Fruit fly (Drosophila melanogaster) whole organism, prepupa: Measurements from ENCODE around the gene CG34298.

Source experiments
- CG10631 ChIP-seq: fragments of 200-800 bp; sonication (Bioruptor generic); optimal IDR thresholded peaks from 2 replicates; lab custom pipeline; 2016; ENCODE audit warnings: missing biosample characterization, missing genetic modification characterization
- CG11294 ChIP-seq: fragments of 200-800 bp; sonication (Bioruptor generic); IDR thresholded peaks from 2 replicates; pipeline ENCODE4 v1.3.6; 2022; ENCODE audit warnings: missing biosample characterization, missing genetic modification characterization
- CG11902 ChIP-seq: fragments of 200-800 bp; sonication (Bioruptor generic); optimal IDR thresholded peaks from 3 replicates; lab custom pipeline; 2016; ENCODE audit warnings: missing biosample characterization, missing genetic modification characterization
- CG16779 ChIP-seq: fragments of 200-800 bp; sonication (Bioruptor generic); optimal IDR thresholded peaks from 3 replicates; lab custom pipeline; 2017; ENCODE audit warnings: missing biosample characterization, mild to moderate bottlenecking, missing genetic modification characterization
- CG3032 ChIP-seq: fragments of 200-800 bp; optimal IDR thresholded peaks from 2 replicates; lab custom pipeline; 2019; ENCODE audit warnings: missing biosample characterization, mild to moderate bottlenecking, missing genetic modification characterization, moderate library complexity
- CG31627 ChIP-seq: fragments of 200-800 bp; sonication (Bioruptor generic); optimal IDR thresholded peaks from 3 replicates; lab custom pipeline; 2016; ENCODE audit warnings: missing biosample characterization, missing genetic modification characterization
- CG34406 ChIP-seq: fragments of 200-800 bp; sonication (Bioruptor generic); optimal IDR thresholded peaks from 3 replicates; lab custom pipeline; 2016; ENCODE audit warnings: missing biosample characterization, missing genetic modification characterization
- CG3919 ChIP-seq: fragments of 200-800 bp; sonication (Bioruptor generic); optimal IDR thresholded peaks from 3 replicates; lab custom pipeline; 2016; ENCODE audit warnings: missing biosample characterization, missing genetic modification characterization
- CG4318 ChIP-seq: fragments of 200-800 bp; sonication (Bioruptor generic); optimal IDR thresholded peaks from 3 replicates; lab custom pipeline; 2017; ENCODE audit warnings: missing biosample characterization, mild to moderate bottlenecking, missing genetic modification characterization
- CG6163 ChIP-seq: fragments of 200-800 bp; sonication (Bioruptor generic); IDR thresholded peaks from 3 replicates; pipeline ENCODE4 v1.3.6; 2022; ENCODE audit warnings: missing biosample characterization, missing genetic modification characterization
- CG6276 ChIP-seq: fragments of 200-800 bp; sonication (Bioruptor generic); optimal IDR thresholded peaks from 2 replicates; lab custom pipeline; 2017; ENCODE audit warnings: missing biosample characterization, mild to moderate bottlenecking, missing genetic modification characterization
- CG6792 ChIP-seq: fragments of 200-800 bp; sonication (Bioruptor generic); optimal IDR thresholded peaks from 3 replicates; lab custom pipeline; 2016; ENCODE audit warnings: missing biosample characterization, missing genetic modification characterization
- CG6854 ChIP-seq: fragments of 200-800 bp; sonication (Bioruptor generic); optimal IDR thresholded peaks from 2 replicates; lab custom pipeline; 2017; ENCODE audit warnings: missing biosample characterization, mild to moderate bottlenecking, missing genetic modification characterization
- CG7368 ChIP-seq: fragments of 200-800 bp; sonication (Bioruptor generic); optimal IDR thresholded peaks from 3 replicates; lab custom pipeline; 2016; ENCODE audit warnings: missing biosample characterization, missing genetic modification characterization
- CG8319 ChIP-seq: fragments of 200-800 bp; sonication (Bioruptor generic); optimal IDR thresholded peaks from 3 replicates; lab custom pipeline; 2016; ENCODE audit warnings: missing biosample characterization, missing genetic modification characterization
- CG9139 ChIP-seq: fragments of 200-800 bp; sonication (Bioruptor generic); optimal IDR thresholded peaks from 3 replicates; lab custom pipeline; 2017; ENCODE audit warnings: missing biosample characterization, mild to moderate bottlenecking, missing genetic modification characterization
- Eip78C ChIP-seq: fragments of 200-800 bp; sonication (Bioruptor generic); peaks from one replicate; lab custom pipeline; 2016; ENCODE audit warnings: missing biosample characterization, missing genetic modification characterization
- Eip93F ChIP-seq: fragments of 200-800 bp; sonication (Bioruptor generic); optimal IDR thresholded peaks from 2 replicates; lab custom pipeline; 2016; ENCODE audit warnings: missing biosample characterization, mild to moderate bottlenecking, missing genetic modification characterization
- Ets21C ChIP-seq: fragments of 200-800 bp; sonication (Bioruptor generic); optimal IDR thresholded peaks from 3 replicates; lab custom pipeline; 2016; ENCODE audit warnings: missing biosample characterization, missing genetic modification characterization
- Ets96B ChIP-seq: fragments of 200-800 bp; optimal IDR thresholded peaks from 2 replicates; lab custom pipeline; 2019; ENCODE audit warnings: missing biosample characterization, mild to moderate bottlenecking, missing genetic modification characterization, moderate library complexity
- Gug ChIP-seq: fragments of 200-800 bp; sonication (Bioruptor generic); IDR thresholded peaks from 2 replicates; pipeline ENCODE4 v1.3.6; 2022; ENCODE audit warnings: missing biosample characterization, missing genetic modification characterization
- Hr38 ChIP-seq: sonication (Bioruptor generic); optimal IDR thresholded peaks from 2 replicates; lab custom pipeline; 2016; ENCODE audit warnings: missing biosample characterization, missing genetic modification characterization
- Hr39 ChIP-seq: fragments of 200-800 bp; sonication (Bioruptor generic); optimal IDR thresholded peaks from 2 replicates; lab custom pipeline; 2016; ENCODE audit warnings: missing biosample characterization, missing genetic modification characterization
- Hr4 ChIP-seq: fragments of 200-800 bp; sonication (Bioruptor generic); optimal IDR thresholded peaks from 3 replicates; lab custom pipeline; 2016; ENCODE audit warnings: missing biosample characterization, missing genetic modification characterization
- Met ChIP-seq: fragments of 200-800 bp; sonication (Bioruptor generic); optimal IDR thresholded peaks from 3 replicates; lab custom pipeline; 2016; ENCODE audit warnings: missing biosample characterization, missing genetic modification characterization
- Smox ChIP-seq: fragments of 200-800 bp; sonication (Bioruptor generic); optimal IDR thresholded peaks from 3 replicates; lab custom pipeline; 2016; ENCODE audit warnings: missing biosample characterization, missing genetic modification characterization
- Sox102F ChIP-seq: fragments of 200-800 bp; sonication (Bioruptor generic); optimal IDR thresholded peaks from 2 replicates; lab custom pipeline; 2016; ENCODE audit warnings: missing biosample characterization, mild to moderate bottlenecking, missing genetic modification characterization
- Sox14 ChIP-seq: fragments of 200-800 bp; sonication (Bioruptor generic); optimal IDR thresholded peaks from 3 replicates; lab custom pipeline; 2016; ENCODE audit warnings: missing biosample characterization, missing genetic modification characterization
- Sox15 ChIP-seq: fragments of 200-800 bp; sonication (Bioruptor generic); optimal IDR thresholded peaks from 3 replicates; lab custom pipeline; 2016; ENCODE audit warnings: missing biosample characterization, missing genetic modification characterization
- acj6 ChIP-seq: fragments of 200-800 bp; sonication (Bioruptor generic); optimal IDR thresholded peaks from 3 replicates; lab custom pipeline; 2016; ENCODE audit warnings: missing biosample characterization, missing genetic modification characterization
- cyc ChIP-seq: fragments of 200-800 bp; sonication (Bioruptor generic); optimal IDR thresholded peaks from 3 replicates; lab custom pipeline; 2016; ENCODE audit warnings: missing biosample characterization, missing genetic modification characterization
- dac ChIP-seq: fragments of 200-800 bp; sonication (Bioruptor generic); optimal IDR thresholded peaks from 2 replicates; lab custom pipeline; 2017; ENCODE audit warnings: missing biosample characterization, mild to moderate bottlenecking, missing genetic modification characterization
- dsx ChIP-seq: fragments of 200-800 bp; optimal IDR thresholded peaks from 3 replicates; lab custom pipeline; 2019; ENCODE audit warnings: missing biosample characterization, mild to moderate bottlenecking, missing genetic modification characterization, moderate library complexity; ENCODE audit not compliant: poor library complexity, severe bottlenecking
- esn ChIP-seq: fragments of 200-800 bp; sonication (Bioruptor generic); optimal IDR thresholded peaks from 2 replicates; lab custom pipeline; 2016; ENCODE audit warnings: missing biosample characterization, mild to moderate bottlenecking, missing genetic modification characterization, moderate library complexity
- fd59A ChIP-seq: fragments of 200-800 bp; sonication (Bioruptor generic); optimal IDR thresholded peaks from 2 replicates; lab custom pipeline; 2017; ENCODE audit warnings: missing biosample characterization, mild to moderate bottlenecking, missing genetic modification characterization, missing genetic modification reagents
- fd85E ChIP-seq: fragments of 200-800 bp; sonication (Bioruptor generic); optimal IDR thresholded peaks from 3 replicates; lab custom pipeline; 2016; ENCODE audit warnings: missing biosample characterization, missing genetic modification characterization
- net ChIP-seq: fragments of 200-800 bp; sonication (Bioruptor generic); optimal IDR thresholded peaks from 3 replicates; lab custom pipeline; 2016; ENCODE audit warnings: missing biosample characterization, missing genetic modification characterization
- pdm3 ChIP-seq: fragments of 200-800 bp; sonication (Bioruptor generic); optimal IDR thresholded peaks from 3 replicates; lab custom pipeline; 2016; ENCODE audit warnings: missing biosample characterization, missing genetic modification characterization
- spab ChIP-seq: fragments of 200-800 bp; sonication (Bioruptor generic); optimal IDR thresholded peaks from 2 replicates; lab custom pipeline; 2017; ENCODE audit warnings: missing biosample characterization, mild to moderate bottlenecking, missing genetic modification characterization, missing genetic modification reagents
- ss ChIP-seq, 2 experiments: fragments of 200-800 bp; sonication (Bioruptor generic); optimal IDR thresholded peaks; 2 replicates in 1 of 2; 3 replicates in 1 of 2; lab custom pipeline; 2017 to 2018; ENCODE audit warnings: mild to moderate bottlenecking in 2 of 2, missing biosample characterization in 2 of 2, missing genetic modification characterization in 2 of 2, moderate library complexity in 1 of 2
- svp ChIP-seq: fragments of 200-800 bp; sonication (Bioruptor generic); peaks from one replicate; lab custom pipeline; 2016; ENCODE audit warnings: missing biosample characterization, missing genetic modification characterization
- topi ChIP-seq: fragments of 200-800 bp; sonication (Bioruptor generic); optimal IDR thresholded peaks from 3 replicates; lab custom pipeline; 2016; ENCODE audit warnings: missing biosample characterization, missing genetic modification characterization
- vri ChIP-seq: fragments of 200-800 bp; sonication (Bioruptor generic); optimal IDR thresholded peaks from 3 replicates; lab custom pipeline; 2016; ENCODE audit warnings: missing biosample characterization, mild to moderate bottlenecking, missing genetic modification characterization

CG34298 gene

DNA sequence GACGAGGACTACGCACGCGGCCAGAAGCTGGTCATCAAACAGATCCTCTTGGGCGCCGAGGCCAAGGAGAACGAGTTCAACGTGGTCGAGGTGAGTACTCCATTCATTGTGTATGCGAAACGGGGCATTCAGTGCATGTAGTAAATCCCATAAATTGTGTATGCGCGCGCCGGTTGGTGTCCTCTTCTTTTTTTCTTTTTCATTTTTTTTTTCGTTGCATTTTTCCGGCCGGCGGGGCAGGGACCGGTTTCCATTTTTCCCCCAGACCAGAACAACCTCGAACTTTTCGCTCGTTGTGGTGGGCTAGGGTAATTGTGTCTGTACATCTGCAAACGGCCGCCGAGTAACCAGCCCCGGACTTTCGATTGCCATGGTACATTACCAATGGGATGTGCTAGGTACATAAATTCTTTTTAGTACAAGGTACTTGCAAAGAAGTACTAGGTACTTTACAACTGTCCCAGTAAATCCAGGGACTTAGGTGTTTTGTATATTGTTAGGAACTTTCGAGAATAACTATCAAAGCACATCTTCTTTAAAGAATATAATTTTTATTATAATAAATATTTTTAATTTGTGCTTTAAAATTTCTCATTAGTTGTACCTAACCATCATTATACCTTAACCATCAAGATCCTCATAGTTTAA, 5.9 kb downstream of the CG34298 start (continued):
- TF ChIP-seq CG9139 = peak; percentile 75
- TF ChIP-seq spab = peak; percentile 58
- no peak for TF ChIP-seq Sox14 (GFP tag; lab: Kevin White, UChicago)
- TF ChIP-seq CG31627 (GFP tag; lab: Kevin White, UChicago) = no peak
- TF ChIP-seq Smox (GFP tag; lab: Kevin White, UChicago) = no peak
- no peak for TF ChIP-seq topi (GFP tag; lab: Kevin White, UChicago)
- peak; percentile 51 for TF ChIP-seq CG10631
- no peak for TF ChIP-seq dac (GFP tag; lab: Kevin White, UChicago)
- TF ChIP-seq CG4318 (GFP tag; lab: Kevin White, UChicago) = no peak
- TF ChIP-seq Sox15 (GFP tag; lab: Kevin White, UChicago) = no peak
- no peak for TF ChIP-seq vri (GFP tag; lab: Kevin White, UChicago)

DNA sequence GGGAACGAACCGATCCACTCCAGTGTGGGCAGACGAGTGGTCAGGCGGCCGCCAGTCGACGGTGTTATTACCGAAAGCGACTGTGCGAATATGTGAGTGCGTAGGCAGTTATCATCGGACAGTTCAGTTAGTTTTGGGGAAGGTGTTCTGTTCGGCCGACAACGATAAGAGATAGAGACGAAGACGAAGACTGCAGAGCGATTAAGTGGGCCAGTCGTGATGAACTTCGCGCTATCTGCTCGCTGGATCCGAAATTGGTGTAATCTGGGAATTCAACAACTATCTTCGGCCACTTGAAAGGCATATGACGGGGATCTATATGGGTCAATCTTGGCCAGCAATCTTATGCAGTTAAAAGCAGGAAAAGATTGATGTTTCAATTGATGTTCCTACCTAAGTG, 9.6 kb downstream of the CG34298 start, which contains the start of gene CG7912:
TSS of gene CG7912 (minus strand) at position 17 of the 400 bp plus-strand sequence.
- TF ChIP-seq vri (GFP tag; lab: Kevin White, UChicago) (no peak), Hr4 (GFP tag; lab: Kevin White, UChicago) (no peak), CG6854 (GFP tag; lab: Kevin White, UChicago) (no peak), Hr38 (GFP tag; lab: Kevin White, UChicago) (no peak), CG7368 (GFP tag; lab: Kevin White, UChicago) (no peak), net (GFP tag; lab: Kevin White, UChicago) (no peak), CG16779 (tag; lab: Kevin White, UChicago) (no peak)

DNA sequence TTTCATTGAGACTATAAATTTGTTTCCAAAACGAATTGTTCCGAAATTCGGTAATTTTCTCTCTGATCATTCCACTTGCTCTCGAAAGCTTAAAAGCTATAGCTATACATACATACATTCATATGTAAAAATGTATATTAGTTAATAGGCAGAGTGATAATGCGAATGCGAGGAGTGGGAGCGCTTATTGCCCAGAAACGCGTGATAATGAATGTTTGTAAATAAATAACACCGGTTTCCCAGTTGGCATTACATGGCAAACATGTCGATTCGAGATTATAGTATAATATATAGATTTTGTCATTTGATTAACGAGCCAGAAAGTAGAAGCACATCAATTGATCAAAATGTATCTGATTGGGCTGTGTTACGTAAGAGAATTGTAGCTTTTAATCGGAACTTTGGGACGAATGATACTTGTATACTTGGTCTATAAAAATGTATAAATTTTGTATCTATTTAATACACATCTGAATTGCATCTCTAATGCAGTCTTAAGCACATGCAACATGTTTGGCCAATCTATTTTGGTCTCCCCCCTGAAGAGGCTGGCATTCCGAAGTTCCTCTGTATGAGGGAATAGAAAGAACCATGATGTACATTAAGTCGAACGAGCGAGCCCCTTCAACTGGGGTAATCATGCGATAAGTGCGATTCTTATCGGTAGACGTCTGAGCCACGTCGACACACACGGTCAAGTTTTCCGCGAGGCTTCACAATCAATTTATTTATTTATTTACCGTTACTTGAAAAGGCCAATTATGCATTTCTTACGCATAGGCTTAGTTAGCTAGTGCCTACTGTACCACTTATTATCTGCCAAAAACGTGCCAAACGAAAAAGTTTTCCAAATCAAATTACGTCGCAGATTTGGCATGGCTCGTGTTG, 13.3 kb downstream of the CG34298 start:
- TF ChIP-seq CG9139 = no peak
- no peak for TF ChIP-seq CG6276
- TF ChIP-seq Hr38 (GFP tag; lab: Kevin White, UChicago) = no peak
- TF ChIP-seq Hr4 (GFP tag; lab: Kevin White, UChicago) = peak; percentile 55
- no peak for TF ChIP-seq Ets21C (GFP tag; lab: Kevin White, UChicago)
- TF ChIP-seq cyc = no peak
- TF ChIP-seq CG3032 (tag; lab: Kevin White, UChicago) = no peak
- TF ChIP-seq CG34406 (GFP tag; lab: Kevin White, UChicago) = no peak
- TF ChIP-seq fd85E (GFP tag; lab: Kevin White, UChicago) = no peak
- TF ChIP-seq CG31627 (GFP tag; lab: Kevin White, UChicago) = peak; percentile 17
- TF ChIP-seq vri (GFP tag; lab: Kevin White, UChicago) = peak; percentile 68
- no peak for TF ChIP-seq CG3919
- TF ChIP-seq acj6 (GFP tag; lab: Kevin White, UChicago) = no peak
- TF ChIP-seq CG6792 (GFP tag; lab: Kevin White, UChicago) = no peak
- no peak for TF ChIP-seq esn (GFP tag; lab: Kevin White, UChicago)
- no peak for TF ChIP-seq pdm3 (GFP tag; lab: Kevin White, UChicago)
- no peak for TF ChIP-seq Met
- no peak for TF ChIP-seq Gug (GFP tag; lab: Robert Waterston, UW)
- no peak for TF ChIP-seq CG10631
- no peak for TF ChIP-seq Ets96B (tag; lab: Kevin White, UChicago)
- no peak for TF ChIP-seq CG8319 (GFP tag; lab: Kevin White, UChicago)
- peak; percentile 44 for TF ChIP-seq svp
- peak; percentile 59 for TF ChIP-seq CG6163 (GFP tag; lab: Robert Waterston, UW)
- TF ChIP-seq fd59A (GFP tag; lab: Kevin White, UChicago) = no peak
- no peak for TF ChIP-seq Sox102F
- TF ChIP-seq CG11902 (GFP tag; lab: Kevin White, UChicago) = no peak
- peak; percentile 69 for TF ChIP-seq Eip78C
- TF ChIP-seq Hr39 (GFP tag; lab: Kevin White, UChicago) = no peak
- TF ChIP-seq dsx = no peak
- TF ChIP-seq topi (GFP tag; lab: Kevin White, UChicago) = no peak
- TF ChIP-seq Sox15 (GFP tag; lab: Kevin White, UChicago) = no peak
- TF ChIP-seq Smox (GFP tag; lab: Kevin White, UChicago) = no peak
- peak; percentile 34; the same call in 1 of the 2 replicates for TF ChIP-seq CG11294 (GFP tag; lab: Robert Waterston, UW)
- TF ChIP-seq dac (GFP tag; lab: Kevin White, UChicago) = no peak
- no peak for TF ChIP-seq Eip93F (GFP tag; lab: Kevin White, UChicago)
- no peak for TF ChIP-seq spab
- TF ChIP-seq net (GFP tag; lab: Kevin White, UChicago) = peak; percentile 23
- TF ChIP-seq CG7368 (GFP tag; lab: Kevin White, UChicago) = no peak
- TF ChIP-seq ss (GFP tag; optimal IDR thresholded peaks at IDR 0.05; lab: Kevin White, UChicago) = no peak
